Fruit fly (Drosophila melanogaster) whole organism, adult: ENCODE measurements around the gene mRpL10.

Experiments used
- CG7045 ChIP-seq: fragments of 200-800 bp; sonication (Bioruptor generic); optimal IDR thresholded peaks from 2 replicates; lab custom pipeline; 2017; ENCODE audit warnings: missing biosample characterization, mild to moderate bottlenecking, missing genetic modification characterization
- Clk ChIP-seq: fragments of 200-800 bp; sonication (Bioruptor generic); optimal IDR thresholded peaks from 2 replicates; lab custom pipeline; 2017; ENCODE audit warnings: missing biosample characterization, missing genetic modification characterization

DNA sequence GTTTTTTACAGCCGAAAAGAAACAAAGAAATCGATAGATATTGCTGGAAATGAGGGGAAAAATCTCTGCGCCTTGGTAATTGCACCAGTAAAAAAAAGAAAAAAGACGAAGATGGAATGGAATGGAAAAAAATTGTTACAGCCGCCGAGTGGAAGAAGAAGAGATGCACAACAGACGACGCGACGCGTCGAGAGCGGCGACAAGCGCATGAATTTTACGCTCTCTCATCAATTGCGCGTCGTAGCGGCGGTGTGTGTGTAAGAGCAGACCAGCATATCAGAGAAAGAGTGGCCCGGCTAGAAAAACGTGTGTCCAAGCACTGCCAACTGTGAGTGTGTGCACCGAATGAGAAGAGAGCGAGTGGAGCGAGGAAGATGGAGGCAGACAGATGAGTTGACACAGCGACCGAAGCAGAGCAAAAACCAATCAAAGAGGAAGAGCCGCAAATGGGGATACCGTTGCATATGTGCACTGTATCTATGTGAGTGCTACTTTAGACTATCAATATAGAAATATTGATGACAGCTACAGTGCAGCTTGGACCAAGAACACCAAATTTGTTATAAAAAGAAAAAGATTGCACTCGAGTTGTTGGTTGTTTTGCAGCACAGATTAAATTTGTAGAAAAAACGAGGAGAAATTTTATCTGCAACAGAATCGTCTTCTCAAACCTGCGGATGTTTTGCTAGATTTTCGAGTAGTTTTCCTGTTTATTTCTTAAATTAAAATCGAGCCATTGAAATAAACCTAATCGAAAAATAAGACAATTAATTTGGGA, 45.7 kb downstream of the mRpL10 start:
- TF ChIP-seq Clk (GFP tag; lab: Kevin White, UChicago): no peak
- peak; percentile 60 for TF ChIP-seq CG7045 (GFP tag; lab: Kevin White, UChicago)
